Worm (Caenorhabditis elegans): ENCODE measurements around the gene usp-14.

The usp-14 gene

ce11 chrII:14495341-14495740, 6.9 kb upstream of the usp-14 start:
- no peak for TF ChIP-seq ztf-29 (GFP tag; IDR thresholded peaks at IDR 0.05)
- TF ChIP-seq flt-1 (GFP tag; IDR thresholded peaks at IDR 0.05), result no peak
- TF ChIP-seq cog-1 (tag; optimal IDR thresholded peaks at IDR 0.05), result no peak
- TF ChIP-seq tab-1 (GFP tag; IDR thresholded peaks at IDR 0.05), result no peak
- TF ChIP-seq klf-2 (GFP tag; conservative IDR thresholded peaks at IDR 0.05), result no peak
- no peak for TF ChIP-seq T22C8.4 (GFP tag; IDR thresholded peaks at IDR 0.05)

- TF ChIP-seq flt-1 (GFP tag; IDR thresholded peaks at IDR 0.05) (no peak), ref-1 (GFP tag; conservative IDR thresholded peaks at IDR 0.05) (no peak), klf-2 (GFP tag; conservative IDR thresholded peaks at IDR 0.05) (no peak), tab-1 (GFP tag; IDR thresholded peaks at IDR 0.05) (no peak), cog-1 (tag; optimal IDR thresholded peaks at IDR 0.05) (no peak), ztf-29 (GFP tag; IDR thresholded peaks at IDR 0.05) (no peak), T22C8.4 (GFP tag; IDR thresholded peaks at IDR 0.05) (no peak), med-1 (GFP tag; optimal IDR thresholded peaks at IDR 0.05; ENCODE audit: insufficient read depth) (no peak), ztf-23 (GFP tag; IDR thresholded peaks at IDR 0.05) (no peak)
These were observed 6.0 kb upstream of the usp-14 start for ce11 chrII:14494464-14494863.

DNA sequence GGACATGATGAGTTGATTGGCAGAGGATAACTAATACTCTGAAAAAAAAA, 5.8 kb upstream of the usp-14 start, which contains the start of gene cysl-2:
TSS of gene cysl-2 (minus strand) at position 38 of the 50 bp plus-strand sequence.
- TF ChIP-seq klf-2 (GFP tag; conservative IDR thresholded peaks at IDR 0.05), result no peak
- TF ChIP-seq ref-1 (GFP tag; conservative IDR thresholded peaks at IDR 0.05), result no peak
- no peak for TF ChIP-seq tab-1 (GFP tag; IDR thresholded peaks at IDR 0.05)
- TF ChIP-seq med-1 (GFP tag; optimal IDR thresholded peaks at IDR 0.05; ENCODE audit: insufficient read depth), result no peak
- no peak for TF ChIP-seq ztf-29 (GFP tag; IDR thresholded peaks at IDR 0.05)
- no peak for TF ChIP-seq T22C8.4 (GFP tag; IDR thresholded peaks at IDR 0.05)
- TF ChIP-seq ztf-23 (GFP tag; IDR thresholded peaks at IDR 0.05), result no peak
- TF ChIP-seq flt-1 (GFP tag; IDR thresholded peaks at IDR 0.05), result no peak
- TF ChIP-seq cog-1 (tag; optimal IDR thresholded peaks at IDR 0.05), result no peak

ce11 chrII:14494014-14494413, 5.5 kb upstream of the usp-14 start:
- TF ChIP-seq T22C8.4 (GFP tag; IDR thresholded peaks at IDR 0.05) (no peak), flt-1 (GFP tag; IDR thresholded peaks at IDR 0.05) (no peak), klf-2 (GFP tag; conservative IDR thresholded peaks at IDR 0.05) (no peak), ztf-23 (GFP tag; IDR thresholded peaks at IDR 0.05) (no peak), tab-1 (GFP tag; IDR thresholded peaks at IDR 0.05) (no peak), med-1 (GFP tag; optimal IDR thresholded peaks at IDR 0.05; ENCODE audit: insufficient read depth) (no peak), ztf-29 (GFP tag; IDR thresholded peaks at IDR 0.05) (no peak), ref-1 (GFP tag; conservative IDR thresholded peaks at IDR 0.05) (no peak)

- TF ChIP-seq T22C8.4 (GFP tag; IDR thresholded peaks at IDR 0.05), result no peak
- no peak for TF ChIP-seq ref-1 (GFP tag; conservative IDR thresholded peaks at IDR 0.05)
- no peak for TF ChIP-seq klf-2 (GFP tag; conservative IDR thresholded peaks at IDR 0.05)
- TF ChIP-seq ztf-23 (GFP tag; IDR thresholded peaks at IDR 0.05), result no peak
- TF ChIP-seq cog-1 (tag; optimal IDR thresholded peaks at IDR 0.05), result no peak
- no peak for TF ChIP-seq tab-1 (GFP tag; IDR thresholded peaks at IDR 0.05)
- TF ChIP-seq med-1 (GFP tag; optimal IDR thresholded peaks at IDR 0.05; ENCODE audit: insufficient read depth), result no peak
- no peak for TF ChIP-seq ztf-29 (GFP tag; IDR thresholded peaks at IDR 0.05)
- TF ChIP-seq flt-1 (GFP tag; IDR thresholded peaks at IDR 0.05), result no peak
These were observed 4.2 kb upstream of the usp-14 start for ce11 chrII:14492592-14493196.

- TF ChIP-seq klf-2 (GFP tag; conservative IDR thresholded peaks at IDR 0.05), result no peak
- 0 out of 2 replicates have a peak, but pooled peaks have one; percentile 24 for TF ChIP-seq flt-1 (GFP tag; IDR thresholded peaks at IDR 0.05)
These were observed 919 bp upstream of the usp-14 start, which contains the start of gene vnut-1 for ce11 chrII:14489407-14489806. TSS of gene vnut-1 (plus strand) at chrII:14489802.

- no peak for TF ChIP-seq tab-1 (GFP tag; IDR thresholded peaks at IDR 0.05)
- TF ChIP-seq T22C8.4 (GFP tag; IDR thresholded peaks at IDR 0.05), result no peak
- no peak for TF ChIP-seq klf-2 (GFP tag; conservative IDR thresholded peaks at IDR 0.05)
- no peak for TF ChIP-seq med-1 (GFP tag; optimal IDR thresholded peaks at IDR 0.05; ENCODE audit: insufficient read depth)
- no peak for TF ChIP-seq ztf-23 (GFP tag; IDR thresholded peaks at IDR 0.05)
- no peak for TF ChIP-seq flt-1 (GFP tag; IDR thresholded peaks at IDR 0.05)
- TF ChIP-seq ref-1 (GFP tag; conservative IDR thresholded peaks at IDR 0.05), result no peak
- no peak for TF ChIP-seq ztf-29 (GFP tag; IDR thresholded peaks at IDR 0.05)
- TF ChIP-seq cog-1 (tag; optimal IDR thresholded peaks at IDR 0.05), result no peak
These were observed 4.7 kb downstream of the usp-14 start for ce11 chrII:14483813-14484212.

DNA sequence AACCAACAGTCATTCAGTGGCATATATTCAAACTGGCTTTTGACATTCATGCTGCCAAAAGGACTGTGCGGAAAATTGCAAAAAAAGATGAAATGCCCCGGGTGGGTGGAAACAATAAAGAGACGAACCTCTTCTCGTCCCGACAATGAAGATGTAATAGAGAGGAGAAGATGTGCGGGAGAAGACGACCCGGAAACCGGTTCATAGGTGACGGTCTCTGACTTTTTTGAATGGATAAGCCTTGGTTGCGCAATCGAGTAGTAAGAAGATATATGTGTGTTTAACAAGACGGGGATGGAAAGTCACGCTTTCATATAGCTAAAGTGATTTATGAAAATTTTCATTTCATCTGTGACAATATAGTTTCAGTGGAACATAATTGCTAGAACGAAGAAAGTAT, 7.7 kb downstream of the usp-14 start:
- TF ChIP-seq med-1 (GFP tag; optimal IDR thresholded peaks at IDR 0.05; ENCODE audit: insufficient read depth), result no peak
- TF ChIP-seq ref-1 (GFP tag; conservative IDR thresholded peaks at IDR 0.05), result no peak
- TF ChIP-seq ztf-29 (GFP tag; IDR thresholded peaks at IDR 0.05), result no peak
- no peak for TF ChIP-seq klf-2 (GFP tag; conservative IDR thresholded peaks at IDR 0.05)
- no peak for TF ChIP-seq ztf-23 (GFP tag; IDR thresholded peaks at IDR 0.05)
- no peak for TF ChIP-seq cog-1 (tag; optimal IDR thresholded peaks at IDR 0.05)

ce11 chrII:14479583-14480245, 8.8 kb downstream of the usp-14 start, which contains the start of gene C13B4.1:
TSS of gene C13B4.1 (minus strand) at chrII:14479633.
- TF ChIP-seq med-1 (GFP tag; optimal IDR thresholded peaks at IDR 0.05; ENCODE audit: insufficient read depth), result no peak
- no peak for TF ChIP-seq klf-2 (GFP tag; conservative IDR thresholded peaks at IDR 0.05)
- TF ChIP-seq ref-1 (GFP tag; conservative IDR thresholded peaks at IDR 0.05), result no peak
- TF ChIP-seq tab-1 (GFP tag; IDR thresholded peaks at IDR 0.05), result no peak
- TF ChIP-seq ztf-29 (GFP tag; IDR thresholded peaks at IDR 0.05), result no peak
- no peak for TF ChIP-seq flt-1 (GFP tag; IDR thresholded peaks at IDR 0.05)
- no peak for TF ChIP-seq T22C8.4 (GFP tag; IDR thresholded peaks at IDR 0.05)
- 0 out of 2 replicates have a peak, but pooled peaks have one; percentile 9 for TF ChIP-seq ztf-23 (GFP tag; IDR thresholded peaks at IDR 0.05)
- no peak for TF ChIP-seq cog-1 (tag; optimal IDR thresholded peaks at IDR 0.05)

- TF ChIP-seq T22C8.4 (GFP tag; IDR thresholded peaks at IDR 0.05), result no peak
- no peak for TF ChIP-seq ztf-23 (GFP tag; IDR thresholded peaks at IDR 0.05)
- TF ChIP-seq ztf-29 (GFP tag; IDR thresholded peaks at IDR 0.05), result no peak
- no peak for TF ChIP-seq klf-2 (GFP tag; conservative IDR thresholded peaks at IDR 0.05)
- peak; percentile 81 for TF ChIP-seq flt-1 (GFP tag; IDR thresholded peaks at IDR 0.05)
- no peak for TF ChIP-seq ref-1 (GFP tag; conservative IDR thresholded peaks at IDR 0.05)
- no peak for TF ChIP-seq cog-1 (tag; optimal IDR thresholded peaks at IDR 0.05)
- TF ChIP-seq tab-1 (GFP tag; IDR thresholded peaks at IDR 0.05), result peak; percentile 64; the same call in 1 of the 2 replicates
- TF ChIP-seq med-1 (GFP tag; optimal IDR thresholded peaks at IDR 0.05; ENCODE audit: insufficient read depth), result no peak
These were observed 13.8 kb downstream of the usp-14 start for ce11 chrII:14474700-14475099.
